Worm (Caenorhabditis elegans) whole organism, L4/young adult: Measurements from ENCODE around the gene fax-1.

ENCODE experiments used
- W03F9.2 ChIP-seq: fragments of 150-350 bp; optimal IDR thresholded peaks from 2 replicates; lab custom pipeline; 2014; ENCODE audit warnings: missing biosample characterization, missing genetic modification characterization
- dao-5 ChIP-seq: sonication (generic microtip); optimal IDR thresholded peaks from 2 replicates; lab custom pipeline; 2016; ENCODE audit warnings: missing genotype, missing genetic modification characterization, moderate library complexity, missing compliant biosample characterization
- him-1 ChIP-seq: sonication (generic microtip); optimal IDR thresholded peaks from 2 replicates; lab custom pipeline; 2016; ENCODE audit warnings: missing genotype, missing genetic modification reagents, missing genetic modification characterization, missing compliant biosample characterization

The fax-1 gene

ce11 chrX:3209523-3209922, 10.4 kb upstream of the fax-1 start, which contains the start of gene F28B4.4:
Gene F28B4.4, minus strand, starts transcription at chrX:3209623.
- TF ChIP-seq dao-5 (no peak), him-1 (tag; lab: Kevin White, UChicago) (no peak), W03F9.2 (tag; lab: Kevin White, UChicago) (no peak)

ce11 chrX:3204778-3205177, 5.6 kb upstream of the fax-1 start, which contains the start of gene F28B4.1:
Gene F28B4.1, plus strand, starts transcription at chrX:3205078.
- TF ChIP-seq him-1 (tag; lab: Kevin White, UChicago) = no peak
- no peak for TF ChIP-seq W03F9.2 (tag; lab: Kevin White, UChicago)
- TF ChIP-seq dao-5 = no peak

- TF ChIP-seq dao-5 (no peak), W03F9.2 (tag; lab: Kevin White, UChicago) (no peak), him-1 (tag; lab: Kevin White, UChicago) (no peak)
Observed at ce11 chrX:3202350-3202749, 3.2 kb upstream of the fax-1 start.

ce11 chrX:3197319-3197718, 1.8 kb downstream of the fax-1 start:
- TF ChIP-seq him-1 (tag; lab: Kevin White, UChicago) (no peak), W03F9.2 (tag; lab: Kevin White, UChicago) (no peak)

ce11 chrX:3191353-3192065, 7.6 kb downstream of the fax-1 start:
- TF ChIP-seq him-1 (tag; lab: Kevin White, UChicago) = no peak
- TF ChIP-seq W03F9.2 (tag; lab: Kevin White, UChicago) = no peak
- TF ChIP-seq dao-5 = no peak

- no peak for TF ChIP-seq him-1 (tag; lab: Kevin White, UChicago)
- TF ChIP-seq dao-5 = no peak
- TF ChIP-seq W03F9.2 (tag; lab: Kevin White, UChicago) = no peak
Observed at ce11 chrX:3190193-3190592, 9.0 kb downstream of the fax-1 start.

- TF ChIP-seq W03F9.2 (tag; lab: Kevin White, UChicago) = no peak
- no peak for TF ChIP-seq dao-5
- TF ChIP-seq him-1 (tag; lab: Kevin White, UChicago) = no peak
Observed at ce11 chrX:3184649-3185048, 14.5 kb downstream of the fax-1 start.

- TF ChIP-seq dao-5 (no peak), W03F9.2 (tag; lab: Kevin White, UChicago) (no peak), him-1 (tag; lab: Kevin White, UChicago) (no peak)
Observed at ce11 chrX:3181870-3182269, 17.3 kb downstream of the fax-1 start.

- TF ChIP-seq him-1 (tag; lab: Kevin White, UChicago) (no peak), dao-5 (no peak), W03F9.2 (tag; lab: Kevin White, UChicago) (no peak)
Observed at ce11 chrX:3181376-3181775, 17.8 kb downstream of the fax-1 start.

ce11 chrX:3178501-3178900, 20.6 kb downstream of the fax-1 start, which contains the start of gene klp-4:
Gene klp-4, minus strand, starts transcription at chrX:3178701.
- no peak for TF ChIP-seq dao-5
- TF ChIP-seq W03F9.2 (tag; lab: Kevin White, UChicago) = no peak
- no peak for TF ChIP-seq him-1 (tag; lab: Kevin White, UChicago)

ce11 chrX:3176728-3177127, 22.4 kb downstream of the fax-1 start:
- TF ChIP-seq W03F9.2 (tag; lab: Kevin White, UChicago) (no peak), him-1 (tag; lab: Kevin White, UChicago) (no peak), dao-5 (no peak)

- no peak for TF ChIP-seq him-1 (tag; lab: Kevin White, UChicago)
- TF ChIP-seq dao-5 = no peak
- TF ChIP-seq W03F9.2 (tag; lab: Kevin White, UChicago) = no peak
Observed at ce11 chrX:3170456-3170855, 28.7 kb downstream of the fax-1 start, which contains the start of gene C15C7.6. Gene C15C7.6, minus strand, starts transcription at chrX:3170556.

ce11 chrX:3165569-3165968, 33.6 kb downstream of the fax-1 start, which contains the start of gene pfut-1:
Gene pfut-1, plus strand, starts transcription at chrX:3165826.
- TF ChIP-seq him-1 (tag; lab: Kevin White, UChicago) (no peak), W03F9.2 (tag; lab: Kevin White, UChicago) (no peak), dao-5 (no peak)

- TF ChIP-seq dao-5 (no peak), him-1 (tag; lab: Kevin White, UChicago) (no peak), W03F9.2 (tag; lab: Kevin White, UChicago) (no peak)
Observed at ce11 chrX:3163972-3164575, 35.1 kb downstream of the fax-1 start, which contains the start of gene syx-6. Gene syx-6, plus strand, starts transcription at chrX:3164525.
